Fruit fly (Drosophila melanogaster) whole organism, wandering third instar larva: ENCODE results near the gene por.

ENCODE experiments used
- Sp1 ChIP-seq: fragments of 200-800 bp; sonication (Bioruptor generic); optimal IDR thresholded peaks from 3 replicates; lab custom pipeline; 2019; ENCODE audit warnings: missing biosample characterization, mild to moderate bottlenecking, missing genetic modification characterization, moderate library complexity
- usp ChIP-seq: fragments of >200 bp; optimal IDR thresholded peaks from 2 replicates; lab custom pipeline; 2017; ENCODE audit warnings: missing biosample characterization, missing genetic modification characterization

- TF ChIP-seq Sp1 (GFP tag; lab: Kevin White, UChicago) = no peak
- no peak for TF ChIP-seq usp
Observed at dm6 chrX:18347641-18348040, 32.0 kb downstream of the por start.
